Worm (Caenorhabditis elegans) whole organism, late embryonic: ENCODE measurements around the gene dph-7.

ENCODE experiments used
- F13H6.1 ChIP-seq: sonication (generic microtip); optimal IDR thresholded peaks from 2 replicates; lab custom pipeline; 2016; ENCODE audit warnings: missing genetic modification characterization, missing compliant biosample characterization
- Y22D7AL.16 ChIP-seq: sonication (generic microtip); optimal IDR thresholded peaks from 2 replicates; lab custom pipeline; 2016; ENCODE audit warnings: missing genetic modification characterization, missing compliant biosample characterization
- ceh-2 ChIP-seq: sonication (generic microtip); optimal IDR thresholded peaks from 2 replicates; lab custom pipeline; 2016; ENCODE audit warnings: missing genotype, missing genetic modification characterization, missing compliant biosample characterization
- ceh-22 ChIP-seq: sonication (generic microtip); optimal IDR thresholded peaks from 2 replicates; lab custom pipeline; 2017; ENCODE audit warnings: missing biosample characterization, missing genetic modification characterization
- ceh-24 ChIP-seq: sonication (generic microtip); optimal IDR thresholded peaks from 2 replicates; lab custom pipeline; 2016; ENCODE audit warnings: mild to moderate bottlenecking, missing genetic modification characterization, missing compliant biosample characterization
- ets-4 ChIP-seq: sonication (generic microtip); optimal IDR thresholded peaks from 2 replicates; lab custom pipeline; 2016; ENCODE audit warnings: missing genetic modification characterization, missing compliant biosample characterization
- madf-2 ChIP-seq: sonication (generic microtip); optimal IDR thresholded peaks from 2 replicates; lab custom pipeline; 2017; ENCODE audit warnings: missing genetic modification characterization, missing compliant biosample characterization
- mec-3 ChIP-seq: sonication (generic microtip); optimal IDR thresholded peaks from 2 replicates; lab custom pipeline; 2016; ENCODE audit warnings: borderline replicate concordance, missing genetic modification characterization, missing compliant biosample characterization
- nfya-1 ChIP-seq: sonication (generic microtip); optimal IDR thresholded peaks from 2 replicates; lab custom pipeline; 2017; ENCODE audit warnings: missing genetic modification characterization, mild to moderate bottlenecking, missing compliant biosample characterization, antibody characterized with exemption, moderate library complexity
- pat-9 ChIP-seq: fragments of 200-800 bp; sonication (Bioruptor generic); optimal IDR thresholded peaks from 2 replicates; lab custom pipeline; 2018; ENCODE audit warnings: mild to moderate bottlenecking, missing genetic modification characterization, moderate library complexity, missing compliant biosample characterization
- pha-4 ChIP-seq: fragments of 150-350 bp; optimal IDR thresholded peaks from 2 replicates; lab custom pipeline; 2018; ENCODE audit warnings: missing biosample characterization, missing genetic modification reagents, missing genetic modification characterization
- pqm-1 ChIP-seq: sonication (generic microtip); optimal IDR thresholded peaks from 2 replicates; lab custom pipeline; 2016; ENCODE audit warnings: missing genetic modification characterization, missing compliant biosample characterization
- sox-4 ChIP-seq: sonication (generic microtip); optimal IDR thresholded peaks from 2 replicates; lab custom pipeline; 2017; ENCODE audit warnings: mild to moderate bottlenecking, missing genetic modification characterization, inconsistent platforms, missing compliant biosample characterization

DNA sequence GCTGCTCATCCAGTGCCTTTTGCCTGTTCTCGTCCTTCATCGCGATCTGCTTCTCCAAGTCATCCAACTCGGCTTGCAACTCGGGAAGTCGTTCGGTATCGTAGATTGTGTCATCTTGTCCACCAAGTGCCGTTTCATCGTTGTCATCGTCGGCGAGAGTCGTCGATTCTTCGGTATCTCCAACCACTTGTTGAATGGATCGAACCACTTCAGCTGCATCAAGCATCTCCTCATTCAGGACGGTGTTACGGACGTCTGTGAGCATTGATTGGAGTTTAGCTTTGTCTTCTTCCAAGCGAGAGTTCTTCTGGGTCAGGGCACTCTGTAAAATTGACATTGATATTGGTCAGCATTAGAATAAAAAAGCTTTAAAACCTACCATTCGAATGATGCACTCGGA is 9.4 kb upstream of the dph-7 start:
- TF ChIP-seq ets-4 (no peak), pqm-1 (tag; lab: Kevin White, UChicago) (no peak), Y22D7AL.16 (no peak), ceh-22 (tag; lab: Kevin White, UChicago) (no peak), ceh-2 (no peak), pat-9 (tag; lab: Kevin White, UChicago) (no peak), sox-4 (no peak), F13H6.1 (tag; lab: Kevin White, UChicago) (no peak), nfya-1 (tag; lab: Kevin White, UChicago) (no peak), madf-2 (tag; lab: Kevin White, UChicago) (no peak), pha-4 (tag; lab: Kevin White, UChicago) (no peak), mec-3 (tag; lab: Kevin White, UChicago) (no peak), ceh-24 (no peak)
